Worm (Caenorhabditis elegans): ENCODE results near the gene mev-1.

DNA sequence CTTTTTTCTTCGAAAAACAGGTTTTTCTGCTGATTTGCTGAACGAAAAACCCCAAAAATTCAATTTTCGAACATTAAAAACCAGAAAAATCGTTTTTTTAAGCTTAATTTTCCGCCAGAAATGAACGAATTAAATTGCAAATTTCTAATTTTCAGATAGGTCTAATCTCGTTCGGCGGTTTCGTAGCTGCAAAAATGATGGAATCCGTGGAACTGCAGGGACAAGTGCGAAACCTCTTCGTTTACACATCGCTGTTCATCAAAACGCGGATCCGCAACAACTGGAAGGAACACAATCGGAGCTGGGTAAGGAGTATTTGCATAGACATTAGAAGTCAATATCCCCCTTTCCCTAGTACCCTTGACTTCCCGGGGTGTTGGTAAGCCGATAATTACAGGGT is 2.0 kb downstream of the mev-1 start:
- no peak for TF ChIP-seq unc-62 (GFP tag; optimal IDR thresholded peaks at IDR 0.05)
- no peak for TF ChIP-seq snpc-4 (GFP tag; optimal IDR thresholded peaks at IDR 0.05)
- TF ChIP-seq snpc-4 (tag; optimal IDR thresholded peaks at IDR 0.05), result no peak
- no peak for TF ChIP-seq nhr-80 (tag; optimal IDR thresholded peaks at IDR 0.05)
- no peak for TF ChIP-seq F33H1.4 (GFP tag; IDR thresholded peaks at IDR 0.05)
- TF ChIP-seq xnd-1 (tag; optimal IDR thresholded peaks at IDR 0.05), result no peak
- no peak for TF ChIP-seq hrde-1 (tag; optimal IDR thresholded peaks at IDR 0.05; ENCODE audit: borderline replicate concordance)
- no peak for TF ChIP-seq F57A8.1 (GFP tag; optimal IDR thresholded peaks at IDR 0.05)

Measured in whole organism, young adult.